Worm (Caenorhabditis elegans) whole organism, L2 larva: ENCODE measurements around the gene brf-1.

ENCODE experiments used
- C34F6.9 ChIP-seq: fragments of 150-350 bp; optimal IDR thresholded peaks from 2 replicates; lab custom pipeline; 2014; ENCODE audit warnings: missing biosample characterization, missing genetic modification characterization
- F13H6.1 ChIP-seq: sonication (generic microtip); optimal IDR thresholded peaks from 2 replicates; lab custom pipeline; 2016; ENCODE audit warnings: missing genetic modification characterization, missing compliant biosample characterization
- R02D3.7 ChIP-seq: fragments of 150-350 bp; optimal IDR thresholded peaks from 2 replicates; lab custom pipeline; 2014; ENCODE audit warnings: missing biosample characterization, missing genetic modification characterization
- Y55F3AM.14 ChIP-seq: fragments of 200-800 bp; sonication (Bioruptor generic); optimal IDR thresholded peaks from 2 replicates; lab custom pipeline; 2018; ENCODE audit warnings: mild to moderate bottlenecking, missing genetic modification characterization, missing compliant biosample characterization
- ZK546.5 ChIP-seq: sonication (generic microtip); optimal IDR thresholded peaks from 2 replicates; lab custom pipeline; 2017; ENCODE audit warnings: missing biosample characterization, missing genetic modification characterization
- alr-1 ChIP-seq: fragments of 150-350 bp; optimal IDR thresholded peaks from 2 replicates; lab custom pipeline; 2014; ENCODE audit warnings: missing biosample characterization, missing genetic modification characterization
- ama-1 ChIP-seq: fragments of 150-350 bp; optimal IDR thresholded peaks from 2 replicates; lab custom pipeline; 2018; ENCODE audit warnings: inconsistent platforms
- blmp-1 ChIP-seq: sonication (generic microtip); optimal IDR thresholded peaks from 2 replicates; lab custom pipeline; 2017; ENCODE audit warnings: missing genetic modification characterization, mild to moderate bottlenecking, missing compliant biosample characterization, antibody characterized with exemption, moderate library complexity; ENCODE audit not compliant: insufficient read depth
- ceh-16 ChIP-seq: fragments of 150-350 bp; optimal IDR thresholded peaks from 2 replicates; lab custom pipeline; 2014; ENCODE audit warnings: missing biosample characterization, missing genetic modification characterization
- ceh-82 ChIP-seq: fragments of 150-350 bp; optimal IDR thresholded peaks from 2 replicates; lab custom pipeline; 2014; ENCODE audit warnings: missing biosample characterization, missing genetic modification characterization
- crh-2 ChIP-seq: sonication (generic microtip); optimal IDR thresholded peaks from 2 replicates; lab custom pipeline; 2017; ENCODE audit warnings: missing biosample characterization, missing genetic modification characterization
- egl-27 ChIP-seq: sonication (generic microtip); optimal IDR thresholded peaks from 3 replicates; lab custom pipeline; 2017; ENCODE audit warnings: missing biosample characterization, missing genetic modification reagents, missing genetic modification characterization
- elt-1 ChIP-seq: fragments of 150-350 bp; optimal IDR thresholded peaks from 2 replicates; lab custom pipeline; 2014; ENCODE audit warnings: missing biosample characterization, missing genetic modification characterization
- elt-3 ChIP-seq: sonication (generic microtip); optimal IDR thresholded peaks from 2 replicates; lab custom pipeline; 2017; ENCODE audit warnings: missing biosample characterization, missing genetic modification characterization
- fos-1 ChIP-seq: fragments of 150-350 bp; optimal IDR thresholded peaks from 2 replicates; lab custom pipeline; 2014; ENCODE audit warnings: missing biosample characterization, missing genetic modification characterization
- gmeb-1 ChIP-seq: fragments of 150-350 bp; optimal IDR thresholded peaks from 2 replicates; lab custom pipeline; 2014; ENCODE audit warnings: missing biosample characterization, missing genetic modification characterization
- lin-11 ChIP-seq: fragments of 150-350 bp; sonication (generic microtip); optimal IDR thresholded peaks from 2 replicates; lab custom pipeline; 2014; ENCODE audit warnings: missing biosample characterization, missing genetic modification characterization, inconsistent platforms, mixed read lengths
- lin-13 ChIP-seq: fragments of 150-350 bp; optimal IDR thresholded peaks from 2 replicates; lab custom pipeline; 2014; ENCODE audit warnings: missing biosample characterization, missing genetic modification reagents, missing genetic modification characterization
- lin-39 ChIP-seq: fragments of 150-350 bp; optimal IDR thresholded peaks from 2 replicates; lab custom pipeline; 2014; ENCODE audit warnings: missing biosample characterization, missing genetic modification reagents, missing genetic modification characterization
- lsy-2 ChIP-seq, 2 experiments: fragments of 150-350 bp in 1 of 2; sonication (generic microtip) in 1 of 2; optimal IDR thresholded peaks; 2 replicates each; lab custom pipeline; 2014 to 2017; ENCODE audit warnings: missing biosample characterization in 2 of 2, missing genetic modification characterization in 2 of 2
- mab-5 ChIP-seq: fragments of 150-350 bp; optimal IDR thresholded peaks from 2 replicates; lab custom pipeline; 2014; ENCODE audit warnings: missing biosample characterization, missing genetic modification characterization
- mbf-1 ChIP-seq: sonication (generic microtip); optimal IDR thresholded peaks from 2 replicates; lab custom pipeline; 2017; ENCODE audit warnings: missing biosample characterization, missing genetic modification characterization
- mdl-1 ChIP-seq, 2 experiments: fragments of 150-350 bp in 1 of 2; sonication (generic microtip) in 1 of 2; optimal IDR thresholded peaks; 2 replicates each; lab custom pipeline; 2017; ENCODE audit warnings: missing biosample characterization in 2 of 2, missing genetic modification characterization in 2 of 2
- nhr-10 ChIP-seq: sonication (generic microtip); optimal IDR thresholded peaks from 2 replicates; lab custom pipeline; 2017; ENCODE audit warnings: missing biosample characterization, missing genetic modification characterization
- nhr-11 ChIP-seq: fragments of 150-350 bp; optimal IDR thresholded peaks from 2 replicates; lab custom pipeline; 2014; ENCODE audit warnings: missing biosample characterization, missing genetic modification characterization
- nhr-12 ChIP-seq: fragments of 150-350 bp; optimal IDR thresholded peaks from 2 replicates; lab custom pipeline; 2014; ENCODE audit warnings: missing biosample characterization, missing genetic modification characterization
- nhr-129 ChIP-seq: fragments of 150-350 bp; optimal IDR thresholded peaks from 2 replicates; lab custom pipeline; 2014; ENCODE audit warnings: missing biosample characterization, missing genetic modification characterization
- nhr-23 ChIP-seq: fragments of 150-350 bp; optimal IDR thresholded peaks from 2 replicates; lab custom pipeline; 2014; ENCODE audit warnings: missing biosample characterization, missing genetic modification reagents, missing genetic modification characterization
- nhr-237 ChIP-seq: fragments of 150-350 bp; optimal IDR thresholded peaks from 2 replicates; lab custom pipeline; 2014; ENCODE audit warnings: missing biosample characterization, missing genetic modification characterization
- nhr-25 ChIP-seq: fragments of 150-350 bp; sonication (generic microtip); optimal IDR thresholded peaks from 3 replicates; lab custom pipeline; 2014; ENCODE audit warnings: missing biosample characterization, missing genetic modification characterization
- nhr-6 ChIP-seq: fragments of 150-350 bp; optimal IDR thresholded peaks from 2 replicates; lab custom pipeline; 2014; ENCODE audit warnings: missing biosample characterization, missing genetic modification characterization
- nhr-77 ChIP-seq: fragments of 150-350 bp; optimal IDR thresholded peaks from 2 replicates; lab custom pipeline; 2014; ENCODE audit warnings: missing biosample characterization, missing genetic modification characterization
- peb-1 ChIP-seq: fragments of 150-350 bp; optimal IDR thresholded peaks from 2 replicates; lab custom pipeline; 2014; ENCODE audit warnings: missing biosample characterization, missing genetic modification characterization
- sem-4 ChIP-seq: fragments of 150-350 bp; optimal IDR thresholded peaks from 2 replicates; lab custom pipeline; 2014; ENCODE audit warnings: missing biosample characterization, missing genetic modification reagents, missing genetic modification characterization
- skn-1 ChIP-seq: sonication (generic microtip); optimal IDR thresholded peaks from 2 replicates; lab custom pipeline; 2017; ENCODE audit warnings: missing biosample characterization, missing genetic modification characterization
- sma-3 ChIP-seq: sonication (generic microtip); optimal IDR thresholded peaks from 2 replicates; lab custom pipeline; 2016; ENCODE audit warnings: missing genetic modification reagents, missing genetic modification characterization, missing compliant biosample characterization
- sma-9 ChIP-seq, 2 experiments: fragments of 150-350 bp in 1 of 2; sonication (generic microtip) in 1 of 2; optimal IDR thresholded peaks; 2 replicates each; lab custom pipeline; 2014 to 2016; ENCODE audit warnings: missing genetic modification characterization in 2 of 2, mild to moderate bottlenecking in 1 of 2, missing biosample characterization in 1 of 2, missing compliant biosample characterization in 1 of 2, missing genetic modification reagents in 1 of 2, moderate library complexity in 1 of 2
- snpc-4 ChIP-seq: fragments of 150-350 bp; optimal IDR thresholded peaks from 2 replicates; lab custom pipeline; 2014; ENCODE audit warnings: missing biosample characterization, missing genetic modification characterization
- unc-39 ChIP-seq: fragments of 150-350 bp; optimal IDR thresholded peaks from 2 replicates; lab custom pipeline; 2014; ENCODE audit warnings: missing biosample characterization, missing genetic modification characterization
- unc-55 ChIP-seq: fragments of 150-350 bp; sonication (generic microtip); optimal IDR thresholded peaks from 3 replicates; lab custom pipeline; 2014; ENCODE audit warnings: missing biosample characterization, missing genetic modification reagents, missing genetic modification characterization
- unc-62 ChIP-seq: fragments of 150-350 bp; optimal IDR thresholded peaks from 2 replicates; lab custom pipeline; 2014; ENCODE audit warnings: missing biosample characterization, missing genetic modification reagents, missing genetic modification characterization
- zag-1 ChIP-seq: fragments of 150-350 bp; optimal IDR thresholded peaks from 2 replicates; lab custom pipeline; 2014; ENCODE audit warnings: missing biosample characterization, missing genetic modification characterization
- ztf-1 ChIP-seq: fragments of 200-800 bp; sonication (Bioruptor generic); conservative IDR thresholded peaks from 2 replicates; pipeline ENCODE4 v1.3.6; 2022; ENCODE audit warnings: missing genetic modification characterization, missing compliant biosample characterization
- ztf-4 ChIP-seq: fragments of 150-350 bp; optimal IDR thresholded peaks from 2 replicates; lab custom pipeline; 2014; ENCODE audit warnings: missing biosample characterization, missing genetic modification characterization

brf-1 gene

ce11 chrII:7331224-7331623 lies 25.6 kb downstream of the brf-1 start, which contains the start of gene npax-1:
npax-1 (minus strand) TSS chrII:7331324.
- TF ChIP-seq nhr-12 (tag; lab: Kevin White, UChicago) = no peak
- TF ChIP-seq nhr-23 (tag; lab: Kevin White, UChicago) = no peak
- no peak for TF ChIP-seq unc-39 (tag; lab: Kevin White, UChicago)
- no peak for TF ChIP-seq nhr-237 (tag; lab: Kevin White, UChicago)
- TF ChIP-seq sma-9 (GFP tag; optimal IDR thresholded peaks at IDR 0.05; lab: Kevin White, UChicago) = no peak
- no peak for TF ChIP-seq sma-9 (tag; optimal IDR thresholded peaks at IDR 0.05; lab: Kevin White, UChicago)
- TF ChIP-seq nhr-6 (tag; lab: Kevin White, UChicago) = no peak
- TF ChIP-seq R02D3.7 = no peak
- TF ChIP-seq nhr-25 = no peak
- no peak for TF ChIP-seq alr-1 (tag; lab: Kevin White, UChicago)
- no peak for TF ChIP-seq C34F6.9 (tag; lab: Kevin White, UChicago)
- TF ChIP-seq nhr-11 (tag; lab: Kevin White, UChicago) = no peak
- TF ChIP-seq lin-11 (tag; lab: Kevin White, UChicago) = no peak

- no peak for TF ChIP-seq nhr-23 (tag; lab: Kevin White, UChicago)
- TF ChIP-seq unc-62 (GFP tag; lab: Kevin White, UChicago) = peak; percentile 7
- no peak for TF ChIP-seq nhr-10
- TF ChIP-seq mdl-1 (tag; optimal IDR thresholded peaks at IDR 0.05; lab: Kevin White, UChicago) = peak; percentile 73 to 87
- TF ChIP-seq ZK546.5 (tag; lab: Kevin White, UChicago) = no peak
- TF ChIP-seq nhr-237 (tag; lab: Kevin White, UChicago) = no peak
- TF ChIP-seq unc-39 (tag; lab: Kevin White, UChicago) = no peak
- no peak for TF ChIP-seq ceh-16 (tag; lab: Kevin White, UChicago)
- peak; percentile 75 for TF ChIP-seq fos-1 (tag; lab: Kevin White, UChicago)
- TF ChIP-seq alr-1 (tag; lab: Kevin White, UChicago) = no peak
- TF ChIP-seq ztf-1 = no peak
- peak; percentile 40 for TF ChIP-seq nhr-6 (tag; lab: Kevin White, UChicago)
- no peak for TF ChIP-seq elt-3 (tag; lab: Kevin White, UChicago)
- TF ChIP-seq blmp-1 (tag; lab: Kevin White, UChicago) = peak; percentile 90
- TF ChIP-seq lin-13 (GFP tag; lab: Kevin White, UChicago) = peak; percentile 55
- TF ChIP-seq ceh-82 (tag; lab: Kevin White, UChicago) = no peak
- TF ChIP-seq nhr-129 = peak; percentile 79
- TF ChIP-seq nhr-25 = peak; percentile 95
- no peak for TF ChIP-seq R02D3.7
- peak; percentile 54 for TF ChIP-seq lin-11 (tag; lab: Kevin White, UChicago)
- TF ChIP-seq elt-1 (tag; lab: Kevin White, UChicago) = no peak
- no peak for TF ChIP-seq ama-1
- peak in 1 of 2 experiments; percentile 72 for TF ChIP-seq lsy-2 (tag; optimal IDR thresholded peaks at IDR 0.05; lab: Kevin White, UChicago)
- TF ChIP-seq crh-2 (tag; lab: Kevin White, UChicago) = peak; percentile 94
- peak; percentile 84 for TF ChIP-seq F13H6.1 (tag; lab: Kevin White, UChicago)
- no peak for TF ChIP-seq nhr-77
- peak; percentile 72 for TF ChIP-seq ztf-4 (tag; lab: Kevin White, UChicago)
- TF ChIP-seq snpc-4 (tag; lab: Kevin White, UChicago) = peak; percentile 34
- peak; percentile 75 for TF ChIP-seq egl-27 (tag; lab: Kevin White, UChicago)
- peak; percentile 92 for TF ChIP-seq sma-3 (GFP tag; lab: Kevin White, UChicago)
- TF ChIP-seq sem-4 = peak; percentile 77
- peak; percentile 97 for TF ChIP-seq sma-9 (GFP tag; optimal IDR thresholded peaks at IDR 0.05; lab: Kevin White, UChicago)
- no peak for TF ChIP-seq sma-9 (tag; optimal IDR thresholded peaks at IDR 0.05; lab: Kevin White, UChicago)
- TF ChIP-seq lin-39 (tag; lab: Kevin White, UChicago) = no peak
- peak; percentile 73 for TF ChIP-seq unc-55 (GFP tag; lab: Kevin White, UChicago)
- TF ChIP-seq C34F6.9 (tag; lab: Kevin White, UChicago) = peak; percentile 70
- peak; percentile 15 for TF ChIP-seq nhr-12 (tag; lab: Kevin White, UChicago)
- TF ChIP-seq Y55F3AM.14 (GFP tag; lab: Kevin White, UChicago) = peak; percentile 50
- TF ChIP-seq gmeb-1 (tag; lab: Kevin White, UChicago) = peak; percentile 59
Measured at ce11 chrII:7337469-7337893, 31.8 kb downstream of the brf-1 start.

- TF ChIP-seq F13H6.1 (tag; lab: Kevin White, UChicago) (no peak), fos-1 (tag; lab: Kevin White, UChicago) (no peak), unc-39 (tag; lab: Kevin White, UChicago) (no peak), unc-55 (GFP tag; lab: Kevin White, UChicago) (no peak), sem-4 (peak; percentile 37), nhr-25 (peak; percentile 34), skn-1 (tag; lab: Kevin White, UChicago) (no peak), nhr-6 (tag; lab: Kevin White, UChicago) (peak; percentile 70), ZK546.5 (tag; lab: Kevin White, UChicago) (no peak), nhr-237 (tag; lab: Kevin White, UChicago) (no peak), mab-5 (tag; lab: Kevin White, UChicago) (no peak), sma-3 (GFP tag; lab: Kevin White, UChicago) (peak; percentile 16), gmeb-1 (tag; lab: Kevin White, UChicago) (no peak), ztf-4 (tag; lab: Kevin White, UChicago) (peak; percentile 49), nhr-10 (no peak), blmp-1 (tag; lab: Kevin White, UChicago) (peak; percentile 84), nhr-77 (no peak), peb-1 (tag; lab: Kevin White, UChicago) (no peak), sma-9 (GFP tag; optimal IDR thresholded peaks at IDR 0.05; lab: Kevin White, UChicago) (peak; percentile 88), sma-9 (tag; optimal IDR thresholded peaks at IDR 0.05; lab: Kevin White, UChicago) (no peak), lin-11 (tag; lab: Kevin White, UChicago) (no peak), zag-1 (no peak), nhr-11 (tag; lab: Kevin White, UChicago) (no peak), ama-1 (no peak), ztf-1 (no peak), mbf-1 (no peak), nhr-12 (tag; lab: Kevin White, UChicago) (no peak), alr-1 (tag; lab: Kevin White, UChicago) (no peak), R02D3.7 (no peak)
Measured at ce11 chrII:7338995-7339394, 33.3 kb downstream of the brf-1 start, which contains the start of gene nhr-21. nhr-21 (plus strand) TSS chrII:7339229.
